Fruit fly (Drosophila melanogaster): ENCODE results near the gene skd.

Gene skd

dm6 chr3L:20944180-20944579 is 83.1 kb downstream of the skd start (continued):
- TF ChIP-seq CG3065 (GFP tag; optimal IDR thresholded peaks at IDR 0.05) (no peak), CG17568 (GFP tag; optimal IDR thresholded peaks at IDR 0.05) (peak; percentile 54), oc (tag; optimal IDR thresholded peaks at IDR 0.05) (no peak), pzg (GFP tag; optimal IDR thresholded peaks at IDR 0.05) (no peak), Kr (GFP tag; optimal IDR thresholded peaks at IDR 0.05) (peak; percentile 66), CG1647 (GFP tag; optimal IDR thresholded peaks at IDR 0.05) (no peak), CG14050 (GFP tag; IDR thresholded peaks at IDR 0.05) (no peak), CG17829 (tag; optimal IDR thresholded peaks at IDR 0.05) (peak; percentile 27), tup (GFP tag; optimal IDR thresholded peaks at IDR 0.05) (peak; percentile 45), E2f2 (GFP tag; IDR thresholded peaks at IDR 0.05) (no peak), pfk (GFP tag; optimal IDR thresholded peaks at IDR 0.05) (no peak), Gsc (GFP tag; IDR thresholded peaks at IDR 0.05) (no peak), CG11723 (GFP tag; optimal IDR thresholded peaks at IDR 0.05) (peak; percentile 22), Dll (GFP tag; IDR thresholded peaks at IDR 0.05; ENCODE audit: partially characterized antibody) (no peak), CG32772 (GFP tag; IDR thresholded peaks at IDR 0.05) (no peak), corto (GFP tag; optimal IDR thresholded peaks at IDR 0.05) (no peak), wdn (GFP tag; IDR thresholded peaks at IDR 0.05) (no peak), CkIIα-i1 (GFP tag; IDR thresholded peaks at IDR 0.05) (no peak), Xbp1 (GFP tag; optimal IDR thresholded peaks at IDR 0.05) (no peak), salm (tag; optimal IDR thresholded peaks at IDR 0.05) (peak; percentile 8), dmrt11E (tag; optimal IDR thresholded peaks at IDR 0.05) (peak; percentile 53), crp (GFP tag; optimal IDR thresholded peaks at IDR 0.05) (no peak), HLHmδ (GFP tag; optimal IDR thresholded peaks at IDR 0.05) (peak; percentile 35), tio (GFP tag; optimal IDR thresholded peaks at IDR 0.05) (no peak), CG8089 (GFP tag; optimal IDR thresholded peaks at IDR 0.05) (peak; percentile 62), lov (optimal IDR thresholded peaks at IDR 0.05) (no peak), lov (GFP tag; IDR thresholded peaks at IDR 0.05) (peak; percentile 71; the same call in 2 of the 3 replicates), dmrt99B (tag; optimal IDR thresholded peaks at IDR 0.05) (peak; percentile 5), CG9215 (GFP tag; IDR thresholded peaks at IDR 0.05) (no peak), Oli (tag; optimal IDR thresholded peaks at IDR 0.05) (no peak), CG7839 (tag; optimal IDR thresholded peaks at IDR 0.05) (no peak), chinmo (GFP tag; IDR thresholded peaks at IDR 0.05; ENCODE audit: partially characterized antibody) (no peak), Doc3 (GFP tag; IDR thresholded peaks at IDR 0.05; ENCODE audit: partially characterized antibody) (no peak), CG2889 (GFP tag; IDR thresholded peaks at IDR 0.05) (no peak), gcm (GFP tag; optimal IDR thresholded peaks at IDR 0.05) (peak; percentile 44), CG3995 (GFP tag; optimal IDR thresholded peaks at IDR 0.05) (no peak), MTF-1 (GFP tag; optimal IDR thresholded peaks at IDR 0.05; ENCODE audit: borderline replicate concordance) (peak; percentile 46), Hr78 (GFP tag; optimal IDR thresholded peaks at IDR 0.05) (no peak), Sin3A (optimal IDR thresholded peaks at IDR 0.05) (no peak), gsb-n (tag; optimal IDR thresholded peaks at IDR 0.05) (peak; percentile 55), Mrtf (GFP tag; IDR thresholded peaks at IDR 0.05) (no peak), CTCF (GFP tag; optimal IDR thresholded peaks at IDR 0.05) (no peak), zfh1 (GFP tag; IDR thresholded peaks at IDR 0.05) (peak; percentile 59; the same call in 2 of the 3 replicates), lmd (GFP tag; IDR thresholded peaks at IDR 0.05) (no peak), CG9876 (GFP tag; optimal IDR thresholded peaks at IDR 0.05) (peak; percentile 55), Poxn (GFP tag; IDR thresholded peaks at IDR 0.05) (no peak), CG10959 (GFP tag; IDR thresholded peaks at IDR 0.05) (peak; percentile 17; the same call in 1 of the 2 replicates), emc (GFP tag; optimal IDR thresholded peaks at IDR 0.05) (no peak), CG30020 (tag; optimal IDR thresholded peaks at IDR 0.05) (no peak), Mes4 (GFP tag; optimal IDR thresholded peaks at IDR 0.05) (peak; percentile 38), CG2129 (GFP tag; IDR thresholded peaks at IDR 0.05; ENCODE audit: partially characterized antibody) (no peak), cato (GFP tag; optimal IDR thresholded peaks at IDR 0.05; ENCODE audit: borderline replicate concordance) (no peak)
